Worm (Caenorhabditis elegans) whole organism, early embryonic: Measurements from ENCODE around the gene C32D5.14.

Source experiments
- B0310.2 ChIP-seq: sonication (generic microtip); optimal IDR thresholded peaks from 2 replicates; lab custom pipeline; 2016; ENCODE audit warnings: mild to moderate bottlenecking, missing genetic modification characterization, missing compliant biosample characterization
- F13C5.2 ChIP-seq: sonication (generic microtip); optimal IDR thresholded peaks from 2 replicates; lab custom pipeline; 2017; ENCODE audit warnings: mild to moderate bottlenecking, missing genetic modification characterization, inconsistent platforms, missing compliant biosample characterization
- aly-1 ChIP-seq: sonication (generic microtip); optimal IDR thresholded peaks from 2 replicates; lab custom pipeline; 2016; ENCODE audit warnings: missing genetic modification characterization, missing compliant biosample characterization
- ama-1 ChIP-seq: fragments of 150-350 bp; optimal IDR thresholded peaks from 2 replicates; lab custom pipeline; 2014
- ceh-13 ChIP-seq: fragments of 200-800 bp; sonication (Bioruptor generic); optimal IDR thresholded peaks from 2 replicates; lab custom pipeline; 2018; ENCODE audit warnings: mild to moderate bottlenecking, missing genetic modification characterization, missing compliant biosample characterization
- ceh-36 ChIP-seq: sonication (generic microtip); optimal IDR thresholded peaks from 2 replicates; lab custom pipeline; 2016; ENCODE audit warnings: missing genetic modification characterization, inconsistent platforms, missing compliant biosample characterization
- ets-7 ChIP-seq: sonication (generic microtip); optimal IDR thresholded peaks from 2 replicates; lab custom pipeline; 2016; ENCODE audit warnings: missing genotype, missing genetic modification characterization, missing compliant biosample characterization
- flt-1 ChIP-seq: fragments of 200-800 bp; sonication (Bioruptor generic); IDR thresholded peaks from 2 replicates; pipeline ENCODE4 v1.3.6; 2022; ENCODE audit warnings: missing genetic modification characterization, missing compliant biosample characterization
- hmbx-1 ChIP-seq: sonication (generic microtip); optimal IDR thresholded peaks from 2 replicates; lab custom pipeline; 2016; ENCODE audit warnings: mild to moderate bottlenecking, missing genetic modification characterization, missing compliant biosample characterization
- hmg-4 ChIP-seq: fragments of 200-800 bp; sonication (Bioruptor generic); optimal IDR thresholded peaks from 2 replicates; lab custom pipeline; 2018; ENCODE audit warnings: mild to moderate bottlenecking, missing genetic modification characterization, missing compliant biosample characterization
- hnd-1 ChIP-seq: sonication (generic microtip); optimal IDR thresholded peaks from 2 replicates; lab custom pipeline; 2016; ENCODE audit warnings: missing genetic modification characterization, missing compliant biosample characterization
- pes-1 ChIP-seq: fragments of 200-800 bp; sonication (Bioruptor generic); IDR thresholded peaks from 2 replicates; pipeline ENCODE4 v1.3.6; 2022; ENCODE audit warnings: missing genetic modification reagents, missing genetic modification characterization, missing compliant biosample characterization
- scrt-1 ChIP-seq: fragments of 200-800 bp; sonication (Bioruptor generic); IDR thresholded peaks from 2 replicates; pipeline ENCODE4 v1.3.6; 2022; ENCODE audit warnings: missing genetic modification characterization, missing compliant biosample characterization
- sea-1 ChIP-seq: fragments of 200-800 bp; sonication (Bioruptor generic); conservative IDR thresholded peaks from 2 replicates; pipeline ENCODE4 v1.3.6; 2022; ENCODE audit warnings: missing genetic modification characterization, missing compliant biosample characterization
- tbx-11 ChIP-seq: fragments of 200-800 bp; sonication (Bioruptor generic); IDR thresholded peaks from 2 replicates; pipeline ENCODE4 v1.3.6; 2022; ENCODE audit warnings: missing genetic modification characterization, missing compliant biosample characterization
- tbx-37 ChIP-seq: fragments of 200-800 bp; sonication (Bioruptor generic); conservative IDR thresholded peaks from 2 replicates; pipeline ENCODE4 v1.3.6; 2022; ENCODE audit warnings: missing genetic modification reagents, missing genetic modification characterization, missing compliant biosample characterization
- tra-4 ChIP-seq: sonication (generic microtip); optimal IDR thresholded peaks from 2 replicates; lab custom pipeline; 2017; ENCODE audit warnings: missing genetic modification characterization, missing compliant biosample characterization

Gene C32D5.14

ce11 chrII:6306125-6306524 is 29.2 kb upstream of the C32D5.14 start, which contains the start of gene C29F5.8:
Gene C29F5.8, plus strand, starts transcription at chrII:6306425.
- no peak for TF ChIP-seq ets-7 (tag; lab: Kevin White, UChicago)
- TF ChIP-seq sea-1, result no peak
- no peak for TF ChIP-seq hmbx-1 (tag; lab: Kevin White, UChicago)
- TF ChIP-seq tbx-11 (GFP tag; lab: Robert Waterston, UW), result no peak
- TF ChIP-seq tbx-37, result no peak
- no peak for TF ChIP-seq F13C5.2 (tag; lab: Kevin White, UChicago)
- no peak for TF ChIP-seq B0310.2
- TF ChIP-seq aly-1 (tag; lab: Kevin White, UChicago), result no peak
- no peak for TF ChIP-seq ceh-13 (GFP tag; lab: Kevin White, UChicago)
- TF ChIP-seq hnd-1, result no peak
- no peak for TF ChIP-seq hmg-4 (GFP tag; lab: Kevin White, UChicago)
- TF ChIP-seq ceh-36 (tag; lab: Kevin White, UChicago), result no peak
- no peak for TF ChIP-seq scrt-1 (GFP tag; lab: Robert Waterston, UW)
- TF ChIP-seq tra-4, result no peak
- no peak for TF ChIP-seq ama-1
- no peak for TF ChIP-seq pes-1 (GFP tag; lab: Robert Waterston, UW)
- TF ChIP-seq flt-1, result no peak

- TF ChIP-seq pes-1 (GFP tag; lab: Robert Waterston, UW) (no peak), F13C5.2 (tag; lab: Kevin White, UChicago) (no peak), ceh-36 (tag; lab: Kevin White, UChicago) (no peak), scrt-1 (GFP tag; lab: Robert Waterston, UW) (no peak), aly-1 (tag; lab: Kevin White, UChicago) (no peak), hmbx-1 (tag; lab: Kevin White, UChicago) (no peak), sea-1 (no peak), flt-1 (no peak)
Measured at ce11 chrII:6309198-6309597, 26.1 kb upstream of the C32D5.14 start, which contains the start of gene glb-10. Gene glb-10, minus strand, starts transcription at chrII:6309298.

- no peak for TF ChIP-seq ama-1
- no peak for TF ChIP-seq hnd-1
- no peak for TF ChIP-seq ceh-36 (tag; lab: Kevin White, UChicago)
- no peak for TF ChIP-seq aly-1 (tag; lab: Kevin White, UChicago)
- no peak for TF ChIP-seq B0310.2
Measured at ce11 chrII:6311459-6311858, 23.8 kb upstream of the C32D5.14 start.

- TF ChIP-seq hmg-4 (GFP tag; lab: Kevin White, UChicago) (no peak), ets-7 (tag; lab: Kevin White, UChicago) (no peak), ama-1 (no peak), scrt-1 (GFP tag; lab: Robert Waterston, UW) (no peak), hnd-1 (no peak), aly-1 (tag; lab: Kevin White, UChicago) (no peak), flt-1 (no peak), ceh-13 (GFP tag; lab: Kevin White, UChicago) (no peak), tbx-11 (GFP tag; lab: Robert Waterston, UW) (no peak), hmbx-1 (tag; lab: Kevin White, UChicago) (no peak), pes-1 (GFP tag; lab: Robert Waterston, UW) (no peak), tbx-37 (no peak), B0310.2 (no peak), sea-1 (no peak), F13C5.2 (tag; lab: Kevin White, UChicago) (no peak), ceh-36 (tag; lab: Kevin White, UChicago) (no peak), tra-4 (no peak)
Measured at ce11 chrII:6311888-6312287, 23.4 kb upstream of the C32D5.14 start.

- TF ChIP-seq ets-7 (tag; lab: Kevin White, UChicago) (no peak), ceh-36 (tag; lab: Kevin White, UChicago) (no peak), B0310.2 (no peak), hmg-4 (GFP tag; lab: Kevin White, UChicago) (no peak), tbx-37 (no peak), sea-1 (no peak), scrt-1 (GFP tag; lab: Robert Waterston, UW) (no peak), ceh-13 (GFP tag; lab: Kevin White, UChicago) (no peak), F13C5.2 (tag; lab: Kevin White, UChicago) (no peak), hnd-1 (no peak), hmbx-1 (tag; lab: Kevin White, UChicago) (no peak), tra-4 (no peak), pes-1 (GFP tag; lab: Robert Waterston, UW) (no peak), ama-1 (no peak)
Measured at ce11 chrII:6320655-6321388, 14.5 kb upstream of the C32D5.14 start, which contains the start of gene efr-3. Gene efr-3, minus strand, starts transcription at chrII:6321159.

ce11 chrII:6322081-6322480 is 13.2 kb upstream of the C32D5.14 start:
- TF ChIP-seq ceh-13 (GFP tag; lab: Kevin White, UChicago), result no peak
- TF ChIP-seq ets-7 (tag; lab: Kevin White, UChicago), result no peak
- TF ChIP-seq hmg-4 (GFP tag; lab: Kevin White, UChicago), result no peak
- no peak for TF ChIP-seq hnd-1
- no peak for TF ChIP-seq aly-1 (tag; lab: Kevin White, UChicago)

ce11 chrII:6322979-6323378 is 12.3 kb upstream of the C32D5.14 start, which contains the start of gene C32D5.4:
Gene C32D5.4, minus strand, starts transcription at chrII:6323079.
- TF ChIP-seq hmg-4 (GFP tag; lab: Kevin White, UChicago), result no peak
- no peak for TF ChIP-seq F13C5.2 (tag; lab: Kevin White, UChicago)
- no peak for TF ChIP-seq ama-1
- TF ChIP-seq ceh-36 (tag; lab: Kevin White, UChicago), result no peak
- no peak for TF ChIP-seq hnd-1
- TF ChIP-seq scrt-1 (GFP tag; lab: Robert Waterston, UW), result no peak
- TF ChIP-seq aly-1 (tag; lab: Kevin White, UChicago), result no peak
- no peak for TF ChIP-seq tra-4
- TF ChIP-seq sea-1, result no peak
- TF ChIP-seq pes-1 (GFP tag; lab: Robert Waterston, UW), result no peak
- no peak for TF ChIP-seq ceh-13 (GFP tag; lab: Kevin White, UChicago)
- no peak for TF ChIP-seq hmbx-1 (tag; lab: Kevin White, UChicago)
- no peak for TF ChIP-seq tbx-11 (GFP tag; lab: Robert Waterston, UW)
- no peak for TF ChIP-seq ets-7 (tag; lab: Kevin White, UChicago)
